Worm (Caenorhabditis elegans): ENCODE results near the gene somi-1.
A peak's percentile ranks its signal among the peaks of the same experiment; 100 is the strongest.

DNA sequence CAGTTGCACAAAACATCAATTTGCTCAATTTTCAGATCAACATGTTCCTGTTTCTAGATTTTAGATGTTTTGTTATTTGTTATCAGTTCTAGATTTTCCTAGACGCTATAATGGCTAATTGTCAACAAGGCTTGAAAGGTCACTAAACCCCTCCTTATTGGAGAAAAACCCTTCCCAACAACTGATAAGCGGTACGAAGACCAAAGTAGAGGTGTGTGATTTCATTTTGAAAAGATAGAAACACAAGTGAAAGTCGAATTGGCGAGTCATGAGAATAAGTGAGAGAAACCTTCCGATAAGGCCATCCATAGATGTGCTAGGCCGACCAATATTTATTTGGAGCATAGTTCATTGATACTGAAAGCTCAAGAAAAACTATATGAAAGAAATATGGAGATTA is 17.6 kb downstream of the somi-1 start:
- no peak for TF ChIP-seq nhr-76 (tag; optimal IDR thresholded peaks at IDR 0.05)
- TF ChIP-seq zip-4 (GFP tag; optimal IDR thresholded peaks at IDR 0.05): no peak
- no peak for TF ChIP-seq nhr-77 (tag; optimal IDR thresholded peaks at IDR 0.05)
- TF ChIP-seq elt-3 (tag; optimal IDR thresholded peaks at IDR 0.05): peak in 4 of 6 experiments; percentile 18 to 68 (median 58)
- TF ChIP-seq ceh-82 (tag; optimal IDR thresholded peaks at IDR 0.05): no peak
- TF ChIP-seq fkh-10 (GFP tag; optimal IDR thresholded peaks at IDR 0.05): no peak
- TF ChIP-seq lin-14 (GFP tag; optimal IDR thresholded peaks at IDR 0.05): peak; percentile 54
- TF ChIP-seq unc-62 (GFP tag; optimal IDR thresholded peaks at IDR 0.05): no peak
- TF ChIP-seq lin-13 (GFP tag; optimal IDR thresholded peaks at IDR 0.05): no peak
- peak; percentile 94 for TF ChIP-seq elt-2 (tag; optimal IDR thresholded peaks at IDR 0.05)
- no peak for TF ChIP-seq ceh-8 (GFP tag; optimal IDR thresholded peaks at IDR 0.05)
- TF ChIP-seq ces-1 (GFP tag; optimal IDR thresholded peaks at IDR 0.05): no peak
- no peak for TF ChIP-seq isw-1 (GFP tag; IDR thresholded peaks at IDR 0.05)
- TF ChIP-seq sptf-1 (tag; optimal IDR thresholded peaks at IDR 0.05): no peak

Data from whole organism, L1 larva.